Worm (Caenorhabditis elegans) whole organism, late embryonic: Measurements from ENCODE around the gene F26D10.13.

Experiments used
- ceh-18 ChIP-seq: sonication (generic microtip); optimal IDR thresholded peaks from 2 replicates; lab custom pipeline; 2016; ENCODE audit warnings: missing genetic modification characterization, missing compliant biosample characterization
- ceh-48 ChIP-seq: sonication (generic microtip); optimal IDR thresholded peaks from 2 replicates; lab custom pipeline; 2016; ENCODE audit warnings: missing genetic modification characterization, inconsistent platforms, missing compliant biosample characterization
- elt-2 ChIP-seq: sonication (generic microtip); optimal IDR thresholded peaks from 2 replicates; lab custom pipeline; 2016; ENCODE audit warnings: missing genetic modification reagents, missing genetic modification characterization, missing compliant biosample characterization
- ets-4 ChIP-seq: sonication (generic microtip); optimal IDR thresholded peaks from 2 replicates; lab custom pipeline; 2016; ENCODE audit warnings: missing genetic modification characterization, missing compliant biosample characterization
- eyg-1 ChIP-seq: sonication (generic microtip); optimal IDR thresholded peaks from 2 replicates; lab custom pipeline; 2016; ENCODE audit warnings: missing genotype, missing genetic modification characterization, missing compliant biosample characterization
- fax-1 ChIP-seq: sonication (generic microtip); optimal IDR thresholded peaks from 2 replicates; lab custom pipeline; 2016; ENCODE audit warnings: missing genotype, missing genetic modification characterization, missing compliant biosample characterization
- odd-2 ChIP-seq: sonication (generic microtip); optimal IDR thresholded peaks from 2 replicates; lab custom pipeline; 2017; ENCODE audit warnings: antibody characterized with exemption, mild to moderate bottlenecking, missing genetic modification characterization, missing compliant biosample characterization
- pag-3 ChIP-seq: sonication (generic microtip); optimal IDR thresholded peaks from 2 replicates; lab custom pipeline; 2016; ENCODE audit warnings: missing compliant biosample characterization, missing genetic modification characterization, borderline replicate concordance
- pha-4 ChIP-seq: fragments of 150-350 bp; optimal IDR thresholded peaks from 2 replicates; lab custom pipeline; 2018; ENCODE audit warnings: missing biosample characterization, missing genetic modification reagents, missing genetic modification characterization
- rnt-1 ChIP-seq: sonication (generic microtip); optimal IDR thresholded peaks from 2 replicates; lab custom pipeline; 2016; ENCODE audit warnings: missing genetic modification characterization, missing compliant biosample characterization
- sdc-2 ChIP-seq: sonication (generic microtip); optimal IDR thresholded peaks from 2 replicates; lab custom pipeline; 2016; ENCODE audit warnings: missing genotype, missing genetic modification characterization, missing compliant biosample characterization
- sox-4 ChIP-seq: sonication (generic microtip); optimal IDR thresholded peaks from 2 replicates; lab custom pipeline; 2017; ENCODE audit warnings: mild to moderate bottlenecking, missing genetic modification characterization, inconsistent platforms, missing compliant biosample characterization
- zip-5 ChIP-seq: sonication (generic microtip); optimal IDR thresholded peaks from 2 replicates; lab custom pipeline; 2016; ENCODE audit warnings: missing genetic modification characterization, missing compliant biosample characterization

ce11 chrIV:17233494-17233893, 31.1 kb downstream of the F26D10.13 start:
- TF ChIP-seq pha-4 (tag; lab: Kevin White, UChicago) (no peak), eyg-1 (tag; lab: Kevin White, UChicago) (no peak), elt-2 (tag; lab: Kevin White, UChicago) (no peak), rnt-1 (tag; lab: Kevin White, UChicago) (no peak), ceh-48 (tag; lab: Kevin White, UChicago) (no peak), ets-4 (tag; lab: Kevin White, UChicago) (no peak), sox-4 (tag; lab: Kevin White, UChicago) (no peak), zip-5 (no peak), odd-2 (tag; lab: Kevin White, UChicago) (no peak), fax-1 (no peak), sdc-2 (tag; lab: Kevin White, UChicago) (no peak), ceh-18 (no peak), pag-3 (tag; lab: Kevin White, UChicago) (no peak)
